Worm (Caenorhabditis elegans): Measurements from ENCODE around the gene ifd-1.
A peak's percentile ranks its signal among the peaks of the same experiment; 100 is the strongest.

The ifd-1 gene

ce11 chrX:8824437-8824836, at the start of gene ifd-1:
Gene ifd-1, minus strand, starts transcription at chrX:8824448.
- no peak for TF ChIP-seq ceh-82 (tag; optimal IDR thresholded peaks at IDR 0.05)
- no peak for TF ChIP-seq sea-2 (GFP tag; optimal IDR thresholded peaks at IDR 0.05)
- no peak for TF ChIP-seq lin-39 (tag; optimal IDR thresholded peaks at IDR 0.05)
- TF ChIP-seq nhr-23 (tag; optimal IDR thresholded peaks at IDR 0.05) = no peak
- TF ChIP-seq zag-1 (tag; optimal IDR thresholded peaks at IDR 0.05) = no peak
- no peak for TF ChIP-seq nhr-67 (tag; optimal IDR thresholded peaks at IDR 0.05)
- no peak for TF ChIP-seq lsy-12 (tag; optimal IDR thresholded peaks at IDR 0.05)
- no peak for TF ChIP-seq pha-4 (tag; optimal IDR thresholded peaks at IDR 0.05)
- peak; percentile 88 for TF ChIP-seq pqm-1 (tag; optimal IDR thresholded peaks at IDR 0.05)
- TF ChIP-seq tbx-2 (tag; optimal IDR thresholded peaks at IDR 0.05) = no peak
- TF ChIP-seq nhr-28 (tag; optimal IDR thresholded peaks at IDR 0.05) = no peak
- TF ChIP-seq hmg-11 (tag; optimal IDR thresholded peaks at IDR 0.05) = no peak
- no peak for TF ChIP-seq nhr-11 (tag; optimal IDR thresholded peaks at IDR 0.05)
- TF ChIP-seq elt-2 (tag; optimal IDR thresholded peaks at IDR 0.05) = peak; percentile 95
- no peak for TF ChIP-seq ama-1 (optimal IDR thresholded peaks at IDR 0.05)
- peak; percentile 78 for TF ChIP-seq jun-1 (tag; optimal IDR thresholded peaks at IDR 0.05)
- no peak for TF ChIP-seq skn-1 (tag; optimal IDR thresholded peaks at IDR 0.05)

DNA sequence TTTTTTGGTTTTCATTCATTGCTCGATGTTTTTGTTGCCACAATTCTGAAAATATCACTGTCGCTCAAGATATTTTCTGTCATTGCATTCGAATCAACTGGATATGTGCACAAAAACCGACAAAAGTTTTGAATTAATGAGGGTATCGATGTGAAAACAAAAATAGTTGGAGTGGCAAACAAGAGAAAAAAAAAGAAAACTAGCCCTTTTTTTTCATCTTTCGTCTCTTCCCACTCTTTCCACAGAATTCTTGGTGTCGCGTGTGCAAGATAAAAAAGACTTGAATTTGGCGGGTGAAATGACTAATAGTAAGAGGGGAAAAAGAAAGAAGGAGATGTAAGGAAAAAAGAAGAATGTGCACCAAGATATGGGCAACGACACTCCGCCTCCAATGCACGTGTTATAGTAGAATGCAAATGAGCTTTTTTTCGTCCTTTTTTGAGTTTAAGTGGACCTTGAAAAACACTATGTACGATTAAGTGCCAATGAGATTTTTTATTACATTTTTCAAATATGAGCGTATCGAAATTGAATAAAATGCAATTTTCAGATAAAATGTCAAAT, 44.9 kb upstream of the ifd-1 start, which contains the start of the genes ubc-22 and ubc-21:
Gene ubc-22, minus strand, starts transcription at position 51 of the 564 bp plus-strand sequence.
Gene ubc-21, plus strand, starts transcription at position 514 of the 564 bp plus-strand sequence.
- peak; percentile 58 for TF ChIP-seq nfya-1 (tag; optimal IDR thresholded peaks at IDR 0.05; ENCODE audit: insufficient read depth)
- TF ChIP-seq lin-39 (tag; optimal IDR thresholded peaks at IDR 0.05) = peak; percentile 31
- TF ChIP-seq nhr-12 (tag; optimal IDR thresholded peaks at IDR 0.05) = no peak
- no peak for TF ChIP-seq fkh-10 (GFP tag; optimal IDR thresholded peaks at IDR 0.05)
- TF ChIP-seq lin-15B (tag; optimal IDR thresholded peaks at IDR 0.05) = peak; percentile 32

ce11 chrX:8866563-8866962, 42.3 kb upstream of the ifd-1 start, which contains the start of gene ins-9:
Gene ins-9, minus strand, starts transcription at chrX:8866663.
- no peak for TF ChIP-seq tbx-2 (tag; optimal IDR thresholded peaks at IDR 0.05)
- TF ChIP-seq elt-2 (tag; optimal IDR thresholded peaks at IDR 0.05) = no peak
- no peak for TF ChIP-seq pqm-1 (tag; optimal IDR thresholded peaks at IDR 0.05)
- no peak for TF ChIP-seq lsy-12 (tag; optimal IDR thresholded peaks at IDR 0.05)
- TF ChIP-seq nhr-77 (tag; optimal IDR thresholded peaks at IDR 0.05) = no peak
- TF ChIP-seq skn-1 (tag; optimal IDR thresholded peaks at IDR 0.05) = no peak
- no peak for TF ChIP-seq elt-3 (tag; optimal IDR thresholded peaks at IDR 0.05)
- no peak for TF ChIP-seq ceh-16 (tag; optimal IDR thresholded peaks at IDR 0.05)
- no peak for TF ChIP-seq ZK546.5 (tag; optimal IDR thresholded peaks at IDR 0.05)
- TF ChIP-seq unc-39 (tag; optimal IDR thresholded peaks at IDR 0.05) = no peak
- no peak for TF ChIP-seq unc-62 (GFP tag; optimal IDR thresholded peaks at IDR 0.05)
- TF ChIP-seq aly-2 (tag; optimal IDR thresholded peaks at IDR 0.05) = no peak
- no peak for TF ChIP-seq R02D3.7 (tag; optimal IDR thresholded peaks at IDR 0.05)
- no peak for TF ChIP-seq nhr-43 (tag; optimal IDR thresholded peaks at IDR 0.05; ENCODE audit: poor library complexity, severe bottlenecking)
- TF ChIP-seq ztf-11 (tag; optimal IDR thresholded peaks at IDR 0.05) = no peak
- TF ChIP-seq lin-39 (tag; optimal IDR thresholded peaks at IDR 0.05) = no peak
- TF ChIP-seq pha-4 (tag; optimal IDR thresholded peaks at IDR 0.05) = no peak
- TF ChIP-seq nhr-76 (tag; optimal IDR thresholded peaks at IDR 0.05) = no peak

ce11 chrX:8860958-8861357, 36.7 kb upstream of the ifd-1 start, which contains the start of gene C06E2.9:
Gene C06E2.9, plus strand, starts transcription at chrX:8861258.
- no peak for TF ChIP-seq lin-39 (tag; optimal IDR thresholded peaks at IDR 0.05)
- peak; percentile 9 for TF ChIP-seq elt-1 (tag; optimal IDR thresholded peaks at IDR 0.05)

- TF ChIP-seq aly-2 (tag; optimal IDR thresholded peaks at IDR 0.05) (no peak), pha-4 (tag; optimal IDR thresholded peaks at IDR 0.05) (peak; percentile 15), nhr-12 (tag; optimal IDR thresholded peaks at IDR 0.05) (no peak)
Measured at ce11 chrX:8859538-8859937, 35.3 kb upstream of the ifd-1 start.
